Fruit fly (Drosophila melanogaster) ovary, adult (tissue): ENCODE data around the gene TwdlR.

Source experiments
- CG17801 ChIP-seq: fragments of 200-800 bp; optimal IDR thresholded peaks from 2 replicates; lab custom pipeline; 2019; ENCODE audit warnings: missing biosample characterization, mild to moderate bottlenecking, missing genetic modification characterization, moderate library complexity; ENCODE audit not compliant: partially characterized antibody

The TwdlR gene

dm6 chr3R:26634585-26634984 lies at the start of gene TwdlR:
Gene TwdlR, plus strand, starts transcription at chr3R:26634885.
- no peak for TF ChIP-seq CG17801 (GFP tag; lab: Kevin White, UChicago)

- no peak for TF ChIP-seq CG17801 (GFP tag; lab: Kevin White, UChicago)
Measured at dm6 chr3R:26588158-26588584, 46.5 kb upstream of the TwdlR start.

- TF ChIP-seq CG17801 (GFP tag; lab: Kevin White, UChicago), result no peak
Measured at dm6 chr3R:26593847-26594542, 40.7 kb upstream of the TwdlR start.

- no peak for TF ChIP-seq CG17801 (GFP tag; lab: Kevin White, UChicago)
Measured at dm6 chr3R:26606498-26606897, 28.2 kb upstream of the TwdlR start.

- no peak for TF ChIP-seq CG17801 (GFP tag; lab: Kevin White, UChicago)
Measured at dm6 chr3R:26615428-26615827, 19.3 kb upstream of the TwdlR start.

dm6 chr3R:26618818-26619217 lies 15.9 kb upstream of the TwdlR start, which contains the start of gene TwdlM:
Gene TwdlM, plus strand, starts transcription at chr3R:26619118.
- TF ChIP-seq CG17801 (GFP tag; lab: Kevin White, UChicago), result no peak

- no peak for TF ChIP-seq CG17801 (GFP tag; lab: Kevin White, UChicago)
Measured at dm6 chr3R:26621314-26621813, 13.3 kb upstream of the TwdlR start, which contains the start of gene TwdlP. Gene TwdlP, minus strand, starts transcription at chr3R:26621364.

dm6 chr3R:26623493-26623956 lies 11.2 kb upstream of the TwdlR start, which contains the start of gene TwdlB:
Gene TwdlB, minus strand, starts transcription at chr3R:26623543.
- no peak for TF ChIP-seq CG17801 (GFP tag; lab: Kevin White, UChicago)

dm6 chr3R:26625552-26625951 lies 9.1 kb upstream of the TwdlR start, which contains the start of gene TwdlL:
Gene TwdlL, minus strand, starts transcription at chr3R:26625652.
- no peak for TF ChIP-seq CG17801 (GFP tag; lab: Kevin White, UChicago)

dm6 chr3R:26626638-26627037 lies 8.0 kb upstream of the TwdlR start, which contains the start of gene TwdlO:
Gene TwdlO, minus strand, starts transcription at chr3R:26626738.
- no peak for TF ChIP-seq CG17801 (GFP tag; lab: Kevin White, UChicago)

dm6 chr3R:26628624-26629023 lies 6.1 kb upstream of the TwdlR start, which contains the start of gene TwdlK:
Gene TwdlK, minus strand, starts transcription at chr3R:26628724.
- TF ChIP-seq CG17801 (GFP tag; lab: Kevin White, UChicago), result no peak

dm6 chr3R:26629618-26630017 lies 5.1 kb upstream of the TwdlR start, which contains the start of gene TwdlJ:
Gene TwdlJ, plus strand, starts transcription at chr3R:26629918.
- TF ChIP-seq CG17801 (GFP tag; lab: Kevin White, UChicago), result no peak

- no peak for TF ChIP-seq CG17801 (GFP tag; lab: Kevin White, UChicago)
Measured at dm6 chr3R:26631334-26631919, 3.3 kb upstream of the TwdlR start, which contains the start of gene TwdlN. Gene TwdlN, plus strand, starts transcription at chr3R:26631869.

dm6 chr3R:26633010-26633409 lies 1.7 kb upstream of the TwdlR start:
- TF ChIP-seq CG17801 (GFP tag; lab: Kevin White, UChicago), result no peak

- TF ChIP-seq CG17801 (GFP tag; lab: Kevin White, UChicago), result no peak
Measured at dm6 chr3R:26633432-26633831, 1.3 kb upstream of the TwdlR start, which contains the start of gene TwdlH. Gene TwdlH, plus strand, starts transcription at chr3R:26633732.
